Fruit fly (Drosophila melanogaster): ENCODE data around the gene CG13599.

Gene CG13599

dm6 chr3R:23933684-23934575 is 2.5 kb downstream of the CG13599 start, which contains the start of gene CG5854 (continued):
- TF ChIP-seq CG34224 (GFP tag; IDR thresholded peaks at IDR 0.05; ENCODE audit: partially characterized antibody) (no peak), dimm (GFP tag; IDR thresholded peaks at IDR 0.05) (peak; percentile 5; the same call in 1 of the 2 replicates), Ada2b (GFP tag; IDR thresholded peaks at IDR 0.05) (peak; percentile 77), abd-A (tag; optimal IDR thresholded peaks at IDR 0.05) (no peak), Eip74EF (GFP tag; optimal IDR thresholded peaks at IDR 0.05) (peak in 1 of 2 experiments; percentile 53), CG13775 (GFP tag; optimal IDR thresholded peaks at IDR 0.05) (peak; percentile 64), CG8281 (tag; optimal IDR thresholded peaks at IDR 0.05) (peak; percentile 36), dysf (GFP tag; IDR thresholded peaks at IDR 0.05) (peak; percentile 80), CG18619 (GFP tag; optimal IDR thresholded peaks at IDR 0.05) (peak; percentile 53), tgo (GFP tag; IDR thresholded peaks at IDR 0.05) (peak; percentile 66), ems (GFP tag; optimal IDR thresholded peaks at IDR 0.05) (peak; percentile 78), CG4424 (GFP tag; optimal IDR thresholded peaks at IDR 0.05) (peak; percentile 79), gsb (GFP tag; IDR thresholded peaks at IDR 0.05) (peak; percentile 33; the same call in 1 of the 2 replicates), chif (GFP tag; optimal IDR thresholded peaks at IDR 0.05) (peak; percentile 31 to 75), CG14860 (GFP tag; IDR thresholded peaks at IDR 0.05; ENCODE audit: partially characterized antibody) (no peak), Hey (tag; optimal IDR thresholded peaks at IDR 0.05) (peak; percentile 24), Taf1 (GFP tag; IDR thresholded peaks at IDR 0.05) (0 out of 2 replicates have a peak, but pooled peaks have one; percentile 16), CG18599 (GFP tag; optimal IDR thresholded peaks at IDR 0.05) (peak; percentile 86), yki (optimal IDR thresholded peaks at IDR 0.05) (no peak), CG17328 (GFP tag; IDR thresholded peaks at IDR 0.05) (peak; percentile 88), CG16813 (GFP tag; IDR thresholded peaks at IDR 0.05; ENCODE audit: partially characterized antibody) (peak; percentile 38; the same call in 1 of the 3 replicates), mam (GFP tag; optimal IDR thresholded peaks at IDR 0.05) (peak; percentile 59), Optix (GFP tag; IDR thresholded peaks at IDR 0.05) (peak; percentile 67; the same call in 2 of the 3 replicates), so (GFP tag; IDR thresholded peaks at IDR 0.05) (peak; percentile 74; the same call in 2 of the 3 replicates), chinmo (GFP tag; IDR thresholded peaks at IDR 0.05; ENCODE audit: partially characterized antibody) (peak; percentile 83; the same call in 1 of the 4 replicates), CG4328 (GFP tag; optimal IDR thresholded peaks at IDR 0.05) (no peak), CG12155 (GFP tag; optimal IDR thresholded peaks at IDR 0.05) (peak; percentile 35), CG11085 (GFP tag; IDR thresholded peaks at IDR 0.05) (no peak), tna (GFP tag; IDR thresholded peaks at IDR 0.05; ENCODE audit: partially characterized antibody) (no peak), CG17186 (GFP tag; optimal IDR thresholded peaks at IDR 0.05) (peak; percentile 11), Med (GFP tag) (peak; percentile 96), D19A (tag; optimal IDR thresholded peaks at IDR 0.05) (peak; percentile 51), Mrtf (GFP tag; IDR thresholded peaks at IDR 0.05) (peak; percentile 39; the same call in 1 of the 3 replicates), ftz-f1 (GFP tag; optimal IDR thresholded peaks at IDR 0.05) (no peak), trh (GFP tag; optimal IDR thresholded peaks at IDR 0.05) (peak; percentile 18), schlank (tag; optimal IDR thresholded peaks at IDR 0.05) (peak; percentile 42), CTCF (GFP tag; optimal IDR thresholded peaks at IDR 0.05) (no peak), CG18476 (GFP tag; optimal IDR thresholded peaks at IDR 0.05) (peak; percentile 52), Six4 (GFP tag; optimal IDR thresholded peaks at IDR 0.05) (peak; percentile 68), Hr3 (GFP tag; optimal IDR thresholded peaks at IDR 0.05) (peak; percentile 47), zf30C (GFP tag; optimal IDR thresholded peaks at IDR 0.05) (no peak), tup (GFP tag; optimal IDR thresholded peaks at IDR 0.05) (peak; percentile 62), CG32772 (GFP tag; IDR thresholded peaks at IDR 0.05) (peak; percentile 37; the same call in 1 of the 2 replicates), CG6765 (GFP tag; optimal IDR thresholded peaks at IDR 0.05) (peak; percentile 67), sens-2 (GFP tag; IDR thresholded peaks at IDR 0.05) (peak; percentile 60; the same call in 1 of the 2 replicates), ap (GFP tag; IDR thresholded peaks at IDR 0.05) (peak; percentile 75), bbx (GFP tag; IDR thresholded peaks at IDR 0.05; ENCODE audit: partially characterized antibody) (no peak; the same call in 1 of the 2 replicates), tap (tag; optimal IDR thresholded peaks at IDR 0.05) (peak; percentile 68)
